Fruit fly (Drosophila melanogaster): ENCODE data around the gene AspRS-m.

Gene AspRS-m

dm6 chr2L:16857131-16857530 is 30.3 kb downstream of the AspRS-m start:
- TF ChIP-seq CG10669 (GFP tag; optimal IDR thresholded peaks at IDR 0.05) (no peak), acj6 (GFP tag; optimal IDR thresholded peaks at IDR 0.05) (no peak), achi (GFP tag; optimal IDR thresholded peaks at IDR 0.05) (no peak)

- TF ChIP-seq fkh (GFP tag; optimal IDR thresholded peaks at IDR 0.05) (peak; percentile 40), Eip78C (GFP tag) (peak; percentile 22), CG9139 (GFP tag; optimal IDR thresholded peaks at IDR 0.05) (no peak)
Observed at dm6 chr2L:16857665-16858064, 30.8 kb downstream of the AspRS-m start.

- no peak for TF ChIP-seq CG11762 (GFP tag; optimal IDR thresholded peaks at IDR 0.05; ENCODE audit: insufficient read depth)
- TF ChIP-seq fkh (GFP tag; optimal IDR thresholded peaks at IDR 0.05): peak; percentile 63
- TF ChIP-seq Eip78C (GFP tag): peak; percentile 30
- TF ChIP-seq fd85E (GFP tag; optimal IDR thresholded peaks at IDR 0.05): no peak
- no peak for TF ChIP-seq net (GFP tag; optimal IDR thresholded peaks at IDR 0.05)
- TF ChIP-seq CG1621 (tag; optimal IDR thresholded peaks at IDR 0.05): no peak
- peak; percentile 38; the same call in 1 of the 2 replicates for TF ChIP-seq CG15336 (GFP tag; IDR thresholded peaks at IDR 0.05)
- TF ChIP-seq CG10669 (GFP tag; optimal IDR thresholded peaks at IDR 0.05): no peak
Observed at dm6 chr2L:16858466-16859007, 31.7 kb downstream of the AspRS-m start, which contains the start of gene CG31809. TSS of gene CG31809 (minus strand) at chr2L:16858714.

dm6 chr2L:16859103-16859502 is 32.2 kb downstream of the AspRS-m start:
- no peak for TF ChIP-seq CG9139 (GFP tag; optimal IDR thresholded peaks at IDR 0.05)
- no peak for TF ChIP-seq Eip93F (GFP tag; optimal IDR thresholded peaks at IDR 0.05)
- no peak for TF ChIP-seq Sox102F (GFP tag; optimal IDR thresholded peaks at IDR 0.05)
- TF ChIP-seq CG1621 (tag; optimal IDR thresholded peaks at IDR 0.05): no peak
- no peak for TF ChIP-seq CG11294 (GFP tag; IDR thresholded peaks at IDR 0.05)
- no peak for TF ChIP-seq fkh (GFP tag; optimal IDR thresholded peaks at IDR 0.05)
- TF ChIP-seq Hr39 (GFP tag; optimal IDR thresholded peaks at IDR 0.05): no peak
- no peak for TF ChIP-seq CG6276 (GFP tag; optimal IDR thresholded peaks at IDR 0.05)
- no peak for TF ChIP-seq salr (GFP tag; optimal IDR thresholded peaks at IDR 0.05)
- TF ChIP-seq CG31627 (GFP tag; optimal IDR thresholded peaks at IDR 0.05): no peak
- no peak for TF ChIP-seq CG11762 (GFP tag; optimal IDR thresholded peaks at IDR 0.05; ENCODE audit: insufficient read depth)
- no peak for TF ChIP-seq CG7368 (GFP tag; optimal IDR thresholded peaks at IDR 0.05)
- TF ChIP-seq CG8319 (GFP tag; optimal IDR thresholded peaks at IDR 0.05): no peak
- TF ChIP-seq lz (GFP tag; optimal IDR thresholded peaks at IDR 0.05): no peak
- no peak for TF ChIP-seq CG15336 (GFP tag; IDR thresholded peaks at IDR 0.05)
- no peak for TF ChIP-seq eg (GFP tag; IDR thresholded peaks at IDR 0.05)
- no peak for TF ChIP-seq OdsH (GFP tag; optimal IDR thresholded peaks at IDR 0.05)
- TF ChIP-seq CG6808 (GFP tag; optimal IDR thresholded peaks at IDR 0.05): no peak

- TF ChIP-seq Sox14 (GFP tag; optimal IDR thresholded peaks at IDR 0.05) (no peak), Eip78C (GFP tag) (peak; percentile 9)
Observed at dm6 chr2L:16859566-16859965, 32.7 kb downstream of the AspRS-m start.

- TF ChIP-seq Eip78C (GFP tag) (no peak), vri (GFP tag; optimal IDR thresholded peaks at IDR 0.05) (peak; percentile 11), Ets21C (GFP tag; optimal IDR thresholded peaks at IDR 0.05) (no peak)
Observed at dm6 chr2L:16861126-16861525, 34.2 kb downstream of the AspRS-m start, which contains the start of gene CG6012. TSS of gene CG6012 (minus strand) at chr2L:16861489.

dm6 chr2L:16862526-16862925 is 35.6 kb downstream of the AspRS-m start:
- no peak for TF ChIP-seq CG6808 (GFP tag; optimal IDR thresholded peaks at IDR 0.05)
- no peak for TF ChIP-seq Lpt (GFP tag; optimal IDR thresholded peaks at IDR 0.05)
- TF ChIP-seq net (GFP tag; optimal IDR thresholded peaks at IDR 0.05): no peak
- no peak for TF ChIP-seq CG10631 (GFP tag; optimal IDR thresholded peaks at IDR 0.05)
- no peak for TF ChIP-seq cyc (GFP tag; optimal IDR thresholded peaks at IDR 0.05)
- TF ChIP-seq spab (GFP tag; optimal IDR thresholded peaks at IDR 0.05): no peak
- TF ChIP-seq pdm3 (GFP tag; optimal IDR thresholded peaks at IDR 0.05): no peak
- no peak for TF ChIP-seq Ets21C (GFP tag; optimal IDR thresholded peaks at IDR 0.05)
- no peak for TF ChIP-seq dsx (GFP tag; optimal IDR thresholded peaks at IDR 0.05; ENCODE audit: poor library complexity, severe bottlenecking)
- no peak for TF ChIP-seq CG4318 (GFP tag; optimal IDR thresholded peaks at IDR 0.05)
- TF ChIP-seq Hr38 (GFP tag; optimal IDR thresholded peaks at IDR 0.05): no peak
- no peak for TF ChIP-seq Hr4 (GFP tag; optimal IDR thresholded peaks at IDR 0.05)
- TF ChIP-seq fkh (GFP tag; optimal IDR thresholded peaks at IDR 0.05): no peak
- TF ChIP-seq CG7368 (GFP tag; optimal IDR thresholded peaks at IDR 0.05): no peak
- TF ChIP-seq Met (GFP tag; optimal IDR thresholded peaks at IDR 0.05): no peak
- TF ChIP-seq dac (GFP tag; optimal IDR thresholded peaks at IDR 0.05): no peak
- TF ChIP-seq CG8119 (GFP tag; IDR thresholded peaks at IDR 0.05): no peak
- TF ChIP-seq CG6854 (GFP tag; optimal IDR thresholded peaks at IDR 0.05): no peak
